Worm (Caenorhabditis elegans) whole organism, L2 larva: ENCODE measurements around the gene esyt-2.

Experiments used
- C34F6.9 ChIP-seq: fragments of 150-350 bp; optimal IDR thresholded peaks from 2 replicates; lab custom pipeline; 2014; ENCODE audit warnings: missing biosample characterization, missing genetic modification characterization
- F13H6.1 ChIP-seq: sonication (generic microtip); optimal IDR thresholded peaks from 2 replicates; lab custom pipeline; 2016; ENCODE audit warnings: missing genetic modification characterization, missing compliant biosample characterization
- ZK546.5 ChIP-seq: sonication (generic microtip); optimal IDR thresholded peaks from 2 replicates; lab custom pipeline; 2017; ENCODE audit warnings: missing biosample characterization, missing genetic modification characterization
- alr-1 ChIP-seq: fragments of 150-350 bp; optimal IDR thresholded peaks from 2 replicates; lab custom pipeline; 2014; ENCODE audit warnings: missing biosample characterization, missing genetic modification characterization
- aly-2 ChIP-seq: fragments of 150-350 bp; optimal IDR thresholded peaks from 2 replicates; lab custom pipeline; 2014; ENCODE audit warnings: missing biosample characterization, missing genetic modification characterization
- ama-1 ChIP-seq: fragments of 150-350 bp; optimal IDR thresholded peaks from 2 replicates; lab custom pipeline; 2018; ENCODE audit warnings: inconsistent platforms
- blmp-1 ChIP-seq: sonication (generic microtip); optimal IDR thresholded peaks from 2 replicates; lab custom pipeline; 2017; ENCODE audit warnings: missing genetic modification characterization, mild to moderate bottlenecking, missing compliant biosample characterization, antibody characterized with exemption, moderate library complexity; ENCODE audit not compliant: insufficient read depth
- crh-2 ChIP-seq: sonication (generic microtip); optimal IDR thresholded peaks from 2 replicates; lab custom pipeline; 2017; ENCODE audit warnings: missing biosample characterization, missing genetic modification characterization
- dmd-4 ChIP-seq: sonication (generic microtip); optimal IDR thresholded peaks from 2 replicates; lab custom pipeline; 2017; ENCODE audit warnings: missing biosample characterization, missing genetic modification characterization
- egl-27 ChIP-seq: sonication (generic microtip); optimal IDR thresholded peaks from 3 replicates; lab custom pipeline; 2017; ENCODE audit warnings: missing biosample characterization, missing genetic modification reagents, missing genetic modification characterization
- elt-3 ChIP-seq: sonication (generic microtip); optimal IDR thresholded peaks from 2 replicates; lab custom pipeline; 2017; ENCODE audit warnings: missing biosample characterization, missing genetic modification characterization
- fos-1 ChIP-seq: fragments of 150-350 bp; optimal IDR thresholded peaks from 2 replicates; lab custom pipeline; 2014; ENCODE audit warnings: missing biosample characterization, missing genetic modification characterization
- gmeb-1 ChIP-seq: fragments of 150-350 bp; optimal IDR thresholded peaks from 2 replicates; lab custom pipeline; 2014; ENCODE audit warnings: missing biosample characterization, missing genetic modification characterization
- lin-11 ChIP-seq: fragments of 150-350 bp; sonication (generic microtip); optimal IDR thresholded peaks from 2 replicates; lab custom pipeline; 2014; ENCODE audit warnings: missing biosample characterization, missing genetic modification characterization, inconsistent platforms, mixed read lengths
- lin-39 ChIP-seq: fragments of 150-350 bp; optimal IDR thresholded peaks from 2 replicates; lab custom pipeline; 2014; ENCODE audit warnings: missing biosample characterization, missing genetic modification reagents, missing genetic modification characterization
- lsy-2 ChIP-seq, 2 experiments: fragments of 150-350 bp in 1 of 2; sonication (generic microtip) in 1 of 2; optimal IDR thresholded peaks; 2 replicates each; lab custom pipeline; 2014 to 2017; ENCODE audit warnings: missing biosample characterization in 2 of 2, missing genetic modification characterization in 2 of 2
- mab-5 ChIP-seq: fragments of 150-350 bp; optimal IDR thresholded peaks from 2 replicates; lab custom pipeline; 2014; ENCODE audit warnings: missing biosample characterization, missing genetic modification characterization
- mbf-1 ChIP-seq: sonication (generic microtip); optimal IDR thresholded peaks from 2 replicates; lab custom pipeline; 2017; ENCODE audit warnings: missing biosample characterization, missing genetic modification characterization
- mdl-1 ChIP-seq, 2 experiments: fragments of 150-350 bp in 1 of 2; sonication (generic microtip) in 1 of 2; optimal IDR thresholded peaks; 2 replicates each; lab custom pipeline; 2017; ENCODE audit warnings: missing biosample characterization in 2 of 2, missing genetic modification characterization in 2 of 2
- nhr-11 ChIP-seq: fragments of 150-350 bp; optimal IDR thresholded peaks from 2 replicates; lab custom pipeline; 2014; ENCODE audit warnings: missing biosample characterization, missing genetic modification characterization
- nhr-12 ChIP-seq: fragments of 150-350 bp; optimal IDR thresholded peaks from 2 replicates; lab custom pipeline; 2014; ENCODE audit warnings: missing biosample characterization, missing genetic modification characterization
- nhr-129 ChIP-seq: fragments of 150-350 bp; optimal IDR thresholded peaks from 2 replicates; lab custom pipeline; 2014; ENCODE audit warnings: missing biosample characterization, missing genetic modification characterization
- nhr-21 ChIP-seq: fragments of 150-350 bp; optimal IDR thresholded peaks from 2 replicates; lab custom pipeline; 2014; ENCODE audit warnings: missing biosample characterization, missing genetic modification characterization
- nhr-23 ChIP-seq: fragments of 150-350 bp; optimal IDR thresholded peaks from 2 replicates; lab custom pipeline; 2014; ENCODE audit warnings: missing biosample characterization, missing genetic modification reagents, missing genetic modification characterization
- nhr-237 ChIP-seq: fragments of 150-350 bp; optimal IDR thresholded peaks from 2 replicates; lab custom pipeline; 2014; ENCODE audit warnings: missing biosample characterization, missing genetic modification characterization
- nhr-25 ChIP-seq: fragments of 150-350 bp; sonication (generic microtip); optimal IDR thresholded peaks from 3 replicates; lab custom pipeline; 2014; ENCODE audit warnings: missing biosample characterization, missing genetic modification characterization
- nhr-6 ChIP-seq: fragments of 150-350 bp; optimal IDR thresholded peaks from 2 replicates; lab custom pipeline; 2014; ENCODE audit warnings: missing biosample characterization, missing genetic modification characterization
- nhr-77 ChIP-seq: fragments of 150-350 bp; optimal IDR thresholded peaks from 2 replicates; lab custom pipeline; 2014; ENCODE audit warnings: missing biosample characterization, missing genetic modification characterization
- peb-1 ChIP-seq: fragments of 150-350 bp; optimal IDR thresholded peaks from 2 replicates; lab custom pipeline; 2014; ENCODE audit warnings: missing biosample characterization, missing genetic modification characterization
- sem-4 ChIP-seq: fragments of 150-350 bp; optimal IDR thresholded peaks from 2 replicates; lab custom pipeline; 2014; ENCODE audit warnings: missing biosample characterization, missing genetic modification reagents, missing genetic modification characterization
- skn-1 ChIP-seq: sonication (generic microtip); optimal IDR thresholded peaks from 2 replicates; lab custom pipeline; 2017; ENCODE audit warnings: missing biosample characterization, missing genetic modification characterization
- sma-3 ChIP-seq: sonication (generic microtip); optimal IDR thresholded peaks from 2 replicates; lab custom pipeline; 2016; ENCODE audit warnings: missing genetic modification reagents, missing genetic modification characterization, missing compliant biosample characterization
- sma-9 ChIP-seq, 2 experiments: fragments of 150-350 bp in 1 of 2; sonication (generic microtip) in 1 of 2; optimal IDR thresholded peaks; 2 replicates each; lab custom pipeline; 2014 to 2016; ENCODE audit warnings: missing genetic modification characterization in 2 of 2, mild to moderate bottlenecking in 1 of 2, missing biosample characterization in 1 of 2, missing compliant biosample characterization in 1 of 2, missing genetic modification reagents in 1 of 2, moderate library complexity in 1 of 2
- snpc-4 ChIP-seq: fragments of 150-350 bp; optimal IDR thresholded peaks from 2 replicates; lab custom pipeline; 2014; ENCODE audit warnings: missing biosample characterization, missing genetic modification characterization
- unc-39 ChIP-seq: fragments of 150-350 bp; optimal IDR thresholded peaks from 2 replicates; lab custom pipeline; 2014; ENCODE audit warnings: missing biosample characterization, missing genetic modification characterization
- unc-55 ChIP-seq: fragments of 150-350 bp; sonication (generic microtip); optimal IDR thresholded peaks from 3 replicates; lab custom pipeline; 2014; ENCODE audit warnings: missing biosample characterization, missing genetic modification reagents, missing genetic modification characterization
- unc-62 ChIP-seq: fragments of 150-350 bp; optimal IDR thresholded peaks from 2 replicates; lab custom pipeline; 2014; ENCODE audit warnings: missing biosample characterization, missing genetic modification reagents, missing genetic modification characterization
- ztf-4 ChIP-seq: fragments of 150-350 bp; optimal IDR thresholded peaks from 2 replicates; lab custom pipeline; 2014; ENCODE audit warnings: missing biosample characterization, missing genetic modification characterization

Gene esyt-2

ce11 chrIII:6264447-6264846, 33.7 kb upstream of the esyt-2 start, which contains the start of gene srg-5:
Gene srg-5 (minus strand): TSS chrIII:6264547.
- no peak for TF ChIP-seq mbf-1 (tag; lab: Kevin White, UChicago)
- no peak for TF ChIP-seq unc-62 (GFP tag; lab: Kevin White, UChicago)
- no peak for TF ChIP-seq fos-1 (tag; lab: Kevin White, UChicago)
- TF ChIP-seq nhr-23 (tag; lab: Kevin White, UChicago), result no peak
- TF ChIP-seq nhr-237 (tag; lab: Kevin White, UChicago), result no peak
- no peak for TF ChIP-seq crh-2 (tag; lab: Kevin White, UChicago)
- TF ChIP-seq nhr-77, result no peak
- TF ChIP-seq nhr-25, result no peak

- no peak for TF ChIP-seq ztf-4 (tag; lab: Kevin White, UChicago)
- no peak for TF ChIP-seq fos-1 (tag; lab: Kevin White, UChicago)
- no peak for TF ChIP-seq snpc-4 (tag; lab: Kevin White, UChicago)
- TF ChIP-seq mbf-1 (tag; lab: Kevin White, UChicago), result no peak
- no peak for TF ChIP-seq ama-1 (lab: Kevin White, UChicago)
- no peak for TF ChIP-seq lsy-2 (tag; optimal IDR thresholded peaks at IDR 0.05; lab: Kevin White, UChicago)
- no peak for TF ChIP-seq gmeb-1 (tag; lab: Kevin White, UChicago)
- TF ChIP-seq nhr-21, result no peak
- no peak for TF ChIP-seq nhr-77
- TF ChIP-seq C34F6.9 (tag; lab: Kevin White, UChicago), result no peak
- TF ChIP-seq unc-62 (GFP tag; lab: Kevin White, UChicago), result no peak
Measured at ce11 chrIII:6261985-6262384, 31.2 kb upstream of the esyt-2 start, which contains the start of gene srg-4. Gene srg-4 (minus strand): TSS chrIII:6262085.

ce11 chrIII:6260115-6260514, 29.3 kb upstream of the esyt-2 start, which contains the start of gene srg-2:
Gene srg-2 (minus strand): TSS chrIII:6260215.
- TF ChIP-seq nhr-25 (no peak), sma-9 (GFP tag; optimal IDR thresholded peaks at IDR 0.05; lab: Kevin White, UChicago) (no peak), sma-9 (tag; optimal IDR thresholded peaks at IDR 0.05; lab: Kevin White, UChicago) (no peak), nhr-6 (tag; lab: Kevin White, UChicago) (no peak), mdl-1 (tag; optimal IDR thresholded peaks at IDR 0.05; lab: Kevin White, UChicago) (no peak), nhr-129 (tag; lab: Kevin White, UChicago) (no peak), ZK546.5 (no peak), mab-5 (no peak), egl-27 (tag; lab: Kevin White, UChicago) (no peak), C34F6.9 (tag; lab: Kevin White, UChicago) (no peak), lin-39 (tag; lab: Kevin White, UChicago) (no peak), gmeb-1 (tag; lab: Kevin White, UChicago) (no peak), sma-3 (no peak), fos-1 (tag; lab: Kevin White, UChicago) (no peak), F13H6.1 (no peak), nhr-77 (no peak), nhr-237 (tag; lab: Kevin White, UChicago) (no peak), peb-1 (tag; lab: Kevin White, UChicago) (no peak), unc-55 (GFP tag; lab: Kevin White, UChicago) (no peak)

ce11 chrIII:6258262-6258661, 27.5 kb upstream of the esyt-2 start, which contains the start of gene srg-1:
Gene srg-1 (minus strand): TSS chrIII:6258362.
- no peak for TF ChIP-seq alr-1 (tag; lab: Kevin White, UChicago)
- no peak for TF ChIP-seq peb-1 (tag; lab: Kevin White, UChicago)
- TF ChIP-seq crh-2 (tag; lab: Kevin White, UChicago), result no peak
- no peak for TF ChIP-seq nhr-11 (tag; lab: Kevin White, UChicago)
- no peak for TF ChIP-seq unc-62 (GFP tag; lab: Kevin White, UChicago)
- no peak for TF ChIP-seq ama-1 (lab: Kevin White, UChicago)
- TF ChIP-seq dmd-4 (tag; lab: Kevin White, UChicago), result no peak
- TF ChIP-seq, all 48 proteins: peak for 0

- TF ChIP-seq nhr-237 (tag; lab: Kevin White, UChicago) (no peak), elt-3 (tag; lab: Kevin White, UChicago) (no peak)
Measured at ce11 chrIII:6256675-6257074, 25.9 kb upstream of the esyt-2 start, which contains the start of gene srg-9. Gene srg-9 (minus strand): TSS chrIII:6256775.

- TF ChIP-seq unc-62 (GFP tag; lab: Kevin White, UChicago) (no peak), aly-2 (tag; lab: Kevin White, UChicago) (no peak), blmp-1 (tag; lab: Kevin White, UChicago) (no peak), nhr-21 (no peak), skn-1 (tag; lab: Kevin White, UChicago) (no peak), nhr-23 (tag; lab: Kevin White, UChicago) (no peak), mdl-1 (tag; optimal IDR thresholded peaks at IDR 0.05; lab: Kevin White, UChicago) (no peak), C34F6.9 (tag; lab: Kevin White, UChicago) (no peak), sem-4 (tag; lab: Kevin White, UChicago) (no peak), nhr-12 (tag; lab: Kevin White, UChicago) (no peak), unc-39 (tag; lab: Kevin White, UChicago) (no peak), lin-11 (tag; lab: Kevin White, UChicago) (no peak), nhr-11 (tag; lab: Kevin White, UChicago) (no peak), nhr-129 (tag; lab: Kevin White, UChicago) (no peak), dmd-4 (tag; lab: Kevin White, UChicago) (no peak), crh-2 (tag; lab: Kevin White, UChicago) (no peak)
Measured at ce11 chrIII:6254737-6255136, 24.0 kb upstream of the esyt-2 start, which contains the start of gene srg-8. Gene srg-8 (minus strand): TSS chrIII:6254837.
